Worm (Caenorhabditis elegans) whole organism, young adult: ENCODE results near the gene Y54G2A.76.

ENCODE experiments used
- B0019.2 ChIP-seq: fragments of 200-800 bp; sonication (Bioruptor generic); conservative IDR thresholded peaks from 2 replicates; pipeline ENCODE4 v1.3.6; 2022; ENCODE audit warnings: missing genetic modification reagents, missing genetic modification characterization, missing compliant biosample characterization
- B0035.1 ChIP-seq: sonication (generic microtip); optimal IDR thresholded peaks from 2 replicates; lab custom pipeline; 2016; ENCODE audit warnings: missing genetic modification characterization, mild to moderate bottlenecking, missing compliant biosample characterization, missing genotype, missing genetic modification reagents
- C17E4.6 ChIP-seq: fragments of 200-800 bp; sonication (Bioruptor generic); IDR thresholded peaks from 2 replicates; pipeline ENCODE4 v1.3.6; 2022; ENCODE audit warnings: missing genetic modification reagents, missing genetic modification characterization, missing compliant biosample characterization
- F23B12.7 ChIP-seq: sonication (generic microtip); optimal IDR thresholded peaks from 2 replicates; lab custom pipeline; 2017; ENCODE audit warnings: missing genetic modification characterization, mild to moderate bottlenecking, missing compliant biosample characterization, antibody characterized with exemption, moderate library complexity; ENCODE audit not compliant: insufficient read depth
- F37B4.10 ChIP-seq: fragments of 200-800 bp; sonication (Bioruptor generic); IDR thresholded peaks from 2 replicates; pipeline ENCODE4 v1.3.6; 2022; ENCODE audit warnings: missing genetic modification characterization, missing compliant biosample characterization
- F39B2.1 ChIP-seq: fragments of 200-800 bp; sonication (Bioruptor generic); IDR thresholded peaks from 2 replicates; pipeline ENCODE4 v1.3.6; 2022; ENCODE audit warnings: missing genetic modification reagents, missing genetic modification characterization, missing compliant biosample characterization
- K11D2.4 ChIP-seq: fragments of 200-800 bp; sonication (Bioruptor generic); IDR thresholded peaks from 2 replicates; pipeline ENCODE4 v1.3.6; 2022; ENCODE audit warnings: missing genetic modification reagents, missing genetic modification characterization, missing compliant biosample characterization
- K12H6.12 ChIP-seq: fragments of 200-800 bp; sonication (Bioruptor generic); optimal IDR thresholded peaks from 2 replicates; lab custom pipeline; 2018; ENCODE audit warnings: mild to moderate bottlenecking, missing genetic modification characterization, missing compliant biosample characterization
- T07F8.4 ChIP-seq: sonication (generic microtip); optimal IDR thresholded peaks from 2 replicates; lab custom pipeline; 2016; ENCODE audit warnings: mild to moderate bottlenecking, missing genetic modification characterization, moderate library complexity, missing compliant biosample characterization
- Y53G8AR.9 ChIP-seq: fragments of 200-800 bp; sonication (Bioruptor generic); conservative IDR thresholded peaks from 2 replicates; pipeline ENCODE4 v1.3.6; 2022; ENCODE audit warnings: missing genetic modification reagents, missing genetic modification characterization, missing compliant biosample characterization
- Y56A3A.18 ChIP-seq: fragments of 200-800 bp; sonication (Bioruptor generic); IDR thresholded peaks from 2 replicates; pipeline ENCODE4 v1.3.6; 2022; ENCODE audit warnings: missing genetic modification reagents, missing genetic modification characterization, missing compliant biosample characterization
- Y79H2A.3 ChIP-seq: fragments of 200-800 bp; sonication (Bioruptor generic); conservative IDR thresholded peaks from 2 replicates; pipeline ENCODE4 v1.3.6; 2022; ENCODE audit warnings: missing genetic modification reagents, missing genetic modification characterization, missing compliant biosample characterization
- akir-1 ChIP-seq: fragments of 200-800 bp; sonication (Bioruptor generic); optimal IDR thresholded peaks from 2 replicates; lab custom pipeline; 2018; ENCODE audit warnings: mild to moderate bottlenecking, missing genetic modification characterization, moderate library complexity, missing compliant biosample characterization
- athp-1 ChIP-seq: sonication (generic microtip); optimal IDR thresholded peaks from 2 replicates; lab custom pipeline; 2017; ENCODE audit warnings: mild to moderate bottlenecking, missing genetic modification characterization, missing compliant biosample characterization
- attf-3 ChIP-seq: fragments of 200-800 bp; sonication (Bioruptor generic); conservative IDR thresholded peaks from 2 replicates; pipeline ENCODE4 v1.3.6; 2022; ENCODE audit warnings: missing genetic modification reagents, missing genetic modification characterization, missing compliant biosample characterization
- attf-6 ChIP-seq: fragments of 200-800 bp; sonication (Bioruptor generic); IDR thresholded peaks from 2 replicates; pipeline ENCODE4 v1.3.6; 2022; ENCODE audit warnings: missing genetic modification reagents, missing genetic modification characterization, missing compliant biosample characterization
- cebp-1 ChIP-seq, 2 experiments: fragments of 200-800 bp in 1 of 2; sonication (Bioruptor generic) in 1 of 2; sonication (generic microtip) in 1 of 2; IDR thresholded peaks in 1 of 2; optimal IDR thresholded peaks in 1 of 2; 2 replicates each; pipeline versions ENCODE4 v1.3.6 to Lab custom; 2017 to 2022; ENCODE audit warnings: missing compliant biosample characterization in 2 of 2, missing genetic modification characterization in 2 of 2, mild to moderate bottlenecking in 1 of 2, missing genetic modification reagents in 1 of 2, moderate library complexity in 1 of 2
- ceh-79 ChIP-seq: sonication (generic microtip); optimal IDR thresholded peaks from 2 replicates; lab custom pipeline; 2017; ENCODE audit warnings: mild to moderate bottlenecking, missing genetic modification characterization, missing compliant biosample characterization
- ceh-91 ChIP-seq: fragments of 200-800 bp; sonication (Bioruptor generic); IDR thresholded peaks from 2 replicates; pipeline ENCODE4 v1.3.6; 2022; ENCODE audit warnings: missing genetic modification reagents, missing genetic modification characterization, missing compliant biosample characterization
- dpff-1 ChIP-seq: sonication (generic microtip); optimal IDR thresholded peaks from 2 replicates; lab custom pipeline; 2017; ENCODE audit warnings: mild to moderate bottlenecking, missing genetic modification characterization, missing compliant biosample characterization
- efl-1 ChIP-seq: fragments of 150-350 bp; optimal IDR thresholded peaks from 2 replicates; lab custom pipeline; 2014; ENCODE audit warnings: missing biosample characterization, missing genetic modification reagents, missing genetic modification characterization
- fkh-3 ChIP-seq: sonication (generic microtip); optimal IDR thresholded peaks from 2 replicates; lab custom pipeline; 2016; ENCODE audit warnings: mild to moderate bottlenecking, missing genetic modification characterization, missing compliant biosample characterization
- gei-17 ChIP-seq: fragments of 200-800 bp; sonication (Bioruptor generic); optimal IDR thresholded peaks from 2 replicates; lab custom pipeline; 2018; ENCODE audit warnings: mild to moderate bottlenecking, missing genetic modification characterization, missing compliant biosample characterization
- him-1 ChIP-seq: sonication (generic microtip); optimal IDR thresholded peaks from 2 replicates; lab custom pipeline; 2016; ENCODE audit warnings: missing genotype, missing genetic modification reagents, missing genetic modification characterization, missing compliant biosample characterization
- hlh-12 ChIP-seq: sonication (generic microtip); optimal IDR thresholded peaks from 2 replicates; lab custom pipeline; 2016; ENCODE audit warnings: missing genetic modification characterization, missing compliant biosample characterization
- hmg-20 ChIP-seq: fragments of 200-800 bp; sonication (Bioruptor generic); IDR thresholded peaks from 2 replicates; pipeline ENCODE4 v1.3.6; 2022; ENCODE audit warnings: missing genetic modification reagents, missing genetic modification characterization, missing compliant biosample characterization
- hrde-1 ChIP-seq: sonication (generic microtip); optimal IDR thresholded peaks from 2 replicates; lab custom pipeline; 2016; ENCODE audit warnings: missing genetic modification characterization, mild to moderate bottlenecking, missing compliant biosample characterization, moderate library complexity, missing genotype, missing genetic modification reagents, borderline replicate concordance
- mcd-1 ChIP-seq: fragments of 200-800 bp; sonication (Bioruptor generic); IDR thresholded peaks from 2 replicates; pipeline ENCODE4 v1.3.6; 2022; ENCODE audit warnings: missing genetic modification reagents, missing genetic modification characterization, missing compliant biosample characterization
- mel-28 ChIP-seq: sonication (generic microtip); optimal IDR thresholded peaks from 2 replicates; lab custom pipeline; 2016; ENCODE audit warnings: borderline replicate concordance, mild to moderate bottlenecking, missing genetic modification characterization, missing compliant biosample characterization
- nfya-2 ChIP-seq: fragments of 200-800 bp; sonication (Bioruptor generic); IDR thresholded peaks from 2 replicates; pipeline ENCODE4 v1.3.6; 2022; ENCODE audit warnings: missing genetic modification reagents, missing genetic modification characterization, missing compliant biosample characterization
- nfyb-1 ChIP-seq: fragments of 200-800 bp; sonication (Bioruptor generic); IDR thresholded peaks from 2 replicates; pipeline ENCODE4 v1.3.6; 2022; ENCODE audit warnings: missing genetic modification reagents, missing genetic modification characterization, missing compliant biosample characterization
- nhr-120 ChIP-seq: fragments of 200-800 bp; sonication (Bioruptor generic); IDR thresholded peaks from 2 replicates; pipeline ENCODE4 v1.3.6; 2022; ENCODE audit warnings: missing genetic modification characterization, missing compliant biosample characterization
- nhr-179 ChIP-seq: sonication (generic microtip); optimal IDR thresholded peaks from 2 replicates; lab custom pipeline; 2016; ENCODE audit warnings: mild to moderate bottlenecking, missing genetic modification characterization, missing compliant biosample characterization
- nhr-80 ChIP-seq: sonication (generic microtip); optimal IDR thresholded peaks from 2 replicates; lab custom pipeline; 2016; ENCODE audit warnings: missing genetic modification characterization, missing compliant biosample characterization
- nhr-90 ChIP-seq: sonication (generic microtip); optimal IDR thresholded peaks from 2 replicates; lab custom pipeline; 2016; ENCODE audit warnings: missing genotype, mild to moderate bottlenecking, missing genetic modification characterization, missing compliant biosample characterization
- rcor-1 ChIP-seq: fragments of 200-800 bp; sonication (Bioruptor generic); IDR thresholded peaks from 2 replicates; pipeline ENCODE4 v1.3.6; 2022; ENCODE audit warnings: missing genetic modification reagents, missing genetic modification characterization, missing compliant biosample characterization
- rpc-1 ChIP-seq, 2 experiments: fragments of 150-350 bp in 1 of 2; sonication (generic microtip) in 1 of 2; optimal IDR thresholded peaks; 2 replicates each; lab custom pipeline; 2014 to 2018; ENCODE audit warnings: missing biosample characterization in 1 of 2, missing genetic modification characterization in 1 of 2, missing genetic modification reagents in 1 of 2, missing genotype in 1 of 2
- snpc-1.1 ChIP-seq: sonication (generic microtip); optimal IDR thresholded peaks from 2 replicates; lab custom pipeline; 2017; ENCODE audit warnings: missing genetic modification characterization, mild to moderate bottlenecking, missing compliant biosample characterization, antibody characterized with exemption, moderate library complexity, missing genotype, missing genetic modification reagents; ENCODE audit not compliant: insufficient read depth
- tbx-9 ChIP-seq: sonication (generic microtip); optimal IDR thresholded peaks from 2 replicates; lab custom pipeline; 2016; ENCODE audit warnings: borderline replicate concordance, missing genetic modification characterization, inconsistent platforms, missing compliant biosample characterization
- tlf-1 ChIP-seq: fragments of 200-800 bp; sonication (Bioruptor generic); optimal IDR thresholded peaks from 2 replicates; lab custom pipeline; 2018; ENCODE audit warnings: mild to moderate bottlenecking, missing genetic modification characterization, missing compliant biosample characterization
- unc-130 ChIP-seq: sonication (generic microtip); optimal IDR thresholded peaks from 2 replicates; lab custom pipeline; 2016; ENCODE audit warnings: missing genetic modification reagents, missing genetic modification characterization, missing compliant biosample characterization
- xnd-1 ChIP-seq: sonication (generic microtip); optimal IDR thresholded peaks from 2 replicates; lab custom pipeline; 2016; ENCODE audit warnings: missing genotype, missing genetic modification reagents, missing genetic modification characterization, missing compliant biosample characterization
- zim-3 ChIP-seq: sonication (generic microtip); optimal IDR thresholded peaks from 2 replicates; lab custom pipeline; 2017; ENCODE audit warnings: mild to moderate bottlenecking, missing genetic modification characterization, moderate library complexity, missing compliant biosample characterization
- ztf-18 ChIP-seq: sonication (generic microtip); optimal IDR thresholded peaks from 2 replicates; lab custom pipeline; 2016; ENCODE audit warnings: missing genotype, mild to moderate bottlenecking, missing genetic modification characterization, missing compliant biosample characterization
- ztf-22 ChIP-seq: fragments of 200-800 bp; sonication (Bioruptor generic); optimal IDR thresholded peaks from 2 replicates; lab custom pipeline; 2018; ENCODE audit warnings: mild to moderate bottlenecking, missing genetic modification characterization, moderate library complexity, missing compliant biosample characterization
- ztf-25 ChIP-seq: fragments of 200-800 bp; sonication (Bioruptor generic); IDR thresholded peaks from 2 replicates; pipeline ENCODE4 v1.3.6; 2022; ENCODE audit warnings: missing genetic modification reagents, missing genetic modification characterization, missing compliant biosample characterization
- ztf-28 ChIP-seq: fragments of 200-800 bp; sonication (Bioruptor generic); IDR thresholded peaks from 2 replicates; pipeline ENCODE4 v1.3.6; 2022; ENCODE audit warnings: missing genetic modification reagents, missing genetic modification characterization, missing compliant biosample characterization

The Y54G2A.76 gene

DNA sequence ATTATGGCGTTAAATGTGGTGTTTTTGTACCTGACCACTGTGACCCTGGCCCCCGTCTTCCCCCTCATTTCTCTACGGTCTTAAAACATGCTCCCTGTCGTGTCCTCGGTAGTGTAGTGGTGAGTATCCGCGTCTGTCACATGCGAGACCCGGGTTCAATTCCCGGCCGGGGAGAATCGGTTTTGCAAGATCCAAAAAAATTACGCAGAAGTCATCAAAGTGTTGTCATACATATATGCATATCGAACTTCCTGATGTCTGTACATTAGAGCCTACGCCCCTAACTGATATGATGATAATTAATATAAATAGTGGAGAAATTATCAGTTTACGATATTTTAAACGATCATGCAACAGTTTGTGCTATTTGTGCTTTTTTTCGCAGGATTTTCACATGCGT lies 3.7 kb upstream of the Y54G2A.76 start, which contains the start of gene Y54G2A.45 (continued):
- TF ChIP-seq rcor-1 (peak; percentile 66), Y56A3A.18 (GFP tag; lab: Robert Waterston, UW) (peak; percentile 90; the same call in 1 of the 2 replicates), ceh-79 (no peak), F23B12.7 (tag; lab: Kevin White, UChicago) (peak; percentile 80), akir-1 (GFP tag; lab: Kevin White, UChicago) (no peak), tlf-1 (GFP tag; lab: Kevin White, UChicago) (peak; percentile 52), hrde-1 (tag; lab: Kevin White, UChicago) (peak; percentile 87), nfyb-1 (GFP tag; lab: Robert Waterston, UW) (peak; percentile 78), cebp-1 (GFP tag; IDR thresholded peaks at IDR 0.05; lab: Robert Waterston, UW) (no peak), cebp-1 (tag; optimal IDR thresholded peaks at IDR 0.05; lab: Kevin White, UChicago) (peak; percentile 74), rpc-1 (optimal IDR thresholded peaks at IDR 0.05; lab: Kevin White, UChicago) (peak; percentile 93), rpc-1 (tag; optimal IDR thresholded peaks at IDR 0.05; lab: Kevin White, UChicago) (peak; percentile 95), ztf-22 (peak; percentile 90), efl-1 (peak; percentile 13), K12H6.12 (tag; lab: Kevin White, UChicago) (peak; percentile 13), gei-17 (no peak), Y53G8AR.9 (GFP tag; lab: Robert Waterston, UW) (0 out of 2 replicates have a peak, but pooled peaks have one; percentile 38), nhr-80 (tag; lab: Kevin White, UChicago) (peak; percentile 97), him-1 (peak; percentile 79), T07F8.4 (peak; percentile 76), tbx-9 (tag; lab: Kevin White, UChicago) (no peak), ztf-28 (no peak), athp-1 (tag; lab: Kevin White, UChicago) (peak; percentile 60), F39B2.1 (GFP tag; lab: Robert Waterston, UW) (no peak), ztf-25 (GFP tag; lab: Robert Waterston, UW) (peak; percentile 90; the same call in 1 of the 2 replicates), nhr-120 (GFP tag; lab: Robert Waterston, UW) (no peak), nhr-90 (tag; lab: Kevin White, UChicago) (peak; percentile 94), hlh-12 (tag; lab: Kevin White, UChicago) (peak; percentile 20), fkh-3 (tag; lab: Kevin White, UChicago) (no peak), attf-6 (0 out of 2 replicates have a peak, but pooled peaks have one; percentile 52), F37B4.10 (GFP tag; lab: Robert Waterston, UW) (no peak), ztf-18 (tag; lab: Kevin White, UChicago) (peak; percentile 84), mcd-1 (GFP tag; lab: Robert Waterston, UW) (peak; percentile 65), zim-3 (tag; lab: Kevin White, UChicago) (peak; percentile 56), Y79H2A.3 (GFP tag; lab: Robert Waterston, UW) (no peak), snpc-1.1 (tag; lab: Kevin White, UChicago) (peak; percentile 47), hmg-20 (no peak), B0019.2 (peak; percentile 34; the same call in 1 of the 2 replicates), mel-28 (no peak), xnd-1 (tag; lab: Kevin White, UChicago) (peak; percentile 15), unc-130 (GFP tag; lab: Kevin White, UChicago) (peak; percentile 57), ceh-91 (GFP tag; lab: Robert Waterston, UW) (no peak), B0035.1 (tag; lab: Kevin White, UChicago) (peak; percentile 50), nfya-2 (no peak), nhr-179 (tag; lab: Kevin White, UChicago) (peak; percentile 24), attf-3 (GFP tag; lab: Robert Waterston, UW) (peak; percentile 56), C17E4.6 (GFP tag; lab: Robert Waterston, UW) (peak; percentile 48; the same call in 1 of the 2 replicates), K11D2.4 (GFP tag; lab: Robert Waterston, UW) (peak; percentile 56; the same call in 1 of the 2 replicates), dpff-1 (tag; lab: Kevin White, UChicago) (no peak)
